Worm (Caenorhabditis elegans): Measurements from ENCODE around the gene nfi-1.

DNA sequence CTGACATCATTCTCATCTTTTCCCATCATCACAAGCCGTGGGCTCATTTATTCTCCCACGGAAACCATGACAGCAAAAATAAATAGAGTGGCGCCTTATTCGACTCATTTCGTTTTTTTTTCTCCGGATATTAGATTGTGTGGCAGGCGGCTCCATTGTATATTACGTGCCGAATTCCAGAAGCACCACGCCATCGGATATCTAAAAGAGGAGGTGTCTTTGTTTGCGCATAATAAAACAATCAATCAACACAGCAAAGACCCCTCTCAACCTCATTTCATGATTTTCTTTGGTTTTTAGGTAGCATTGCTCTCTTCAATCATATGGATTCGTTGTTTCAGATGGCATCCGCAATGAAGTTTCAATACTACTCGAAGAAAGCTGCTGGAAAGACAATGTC lies 11.1 kb downstream of the nfi-1 start, which contains the start of gene tph-1:
- no peak for TF ChIP-seq cog-1 (tag; optimal IDR thresholded peaks at IDR 0.05)
- TF ChIP-seq flt-1 (GFP tag; IDR thresholded peaks at IDR 0.05): no peak
- TF ChIP-seq med-1 (GFP tag; optimal IDR thresholded peaks at IDR 0.05; ENCODE audit: insufficient read depth): no peak
- no peak for TF ChIP-seq T22C8.4 (GFP tag; IDR thresholded peaks at IDR 0.05)
- TF ChIP-seq ztf-23 (GFP tag; IDR thresholded peaks at IDR 0.05): no peak
- TF ChIP-seq tab-1 (GFP tag; IDR thresholded peaks at IDR 0.05): no peak
